Fruit fly (Drosophila melanogaster) whole organism, pupa: ENCODE results near the gene Sur-8.

Experiments
- CG10348 ChIP-seq: fragments of 200-800 bp; sonication (Bioruptor generic); IDR thresholded peaks from 2 replicates; pipeline ENCODE4 v1.3.6; 2022; ENCODE audit warnings: missing biosample characterization, missing genetic modification characterization
- CG12605 ChIP-seq: fragments of 200-800 bp; sonication (Bioruptor generic); IDR thresholded peaks from 2 replicates; pipeline ENCODE4 v1.3.6; 2022; ENCODE audit warnings: missing biosample characterization, missing genetic modification characterization
- CG14655 ChIP-seq: fragments of 200-800 bp; sonication (Bioruptor generic); optimal IDR thresholded peaks from 3 replicates; lab custom pipeline; 2017; ENCODE audit warnings: mild to moderate bottlenecking, missing biosample characterization, missing genetic modification reagents, missing genetic modification characterization
- CG15710 ChIP-seq: fragments of 200-800 bp; sonication (Bioruptor generic); optimal IDR thresholded peaks from 2 replicates; lab custom pipeline; 2018; ENCODE audit warnings: missing biosample characterization, mild to moderate bottlenecking, missing genetic modification characterization, moderate library complexity
- CG17806 ChIP-seq: fragments of 200-800 bp; sonication (Bioruptor generic); optimal IDR thresholded peaks from 2 replicates; lab custom pipeline; 2018; ENCODE audit warnings: missing biosample characterization, mild to moderate bottlenecking, missing genetic modification characterization, moderate library complexity
- CG32121 ChIP-seq: fragments of 200-800 bp; sonication (Bioruptor generic); IDR thresholded peaks from 2 replicates; pipeline ENCODE4 v1.3.6; 2022; ENCODE audit warnings: missing biosample characterization, missing genetic modification characterization
- CG8159 ChIP-seq: fragments of 200-800 bp; sonication (Bioruptor generic); optimal IDR thresholded peaks from 3 replicates; lab custom pipeline; 2018; ENCODE audit warnings: missing biosample characterization, mild to moderate bottlenecking, missing genetic modification characterization, moderate library complexity
- CG8301 ChIP-seq: fragments of 200-800 bp; sonication (Bioruptor generic); optimal IDR thresholded peaks from 2 replicates; lab custom pipeline; 2018; ENCODE audit warnings: missing biosample characterization, mild to moderate bottlenecking, missing genetic modification characterization
- D1 ChIP-seq: fragments of 200-800 bp; sonication (Bioruptor generic); optimal IDR thresholded peaks from 2 replicates; lab custom pipeline; 2018; ENCODE audit warnings: missing biosample characterization, mild to moderate bottlenecking, missing genetic modification characterization, moderate library complexity
- Ets98B ChIP-seq: fragments of 200-800 bp; sonication (Bioruptor generic); IDR thresholded peaks from 2 replicates; pipeline ENCODE4 v1.3.6; 2022; ENCODE audit warnings: missing biosample characterization, missing genetic modification characterization
- Pif1A ChIP-seq: fragments of 200-800 bp; sonication (Bioruptor generic); optimal IDR thresholded peaks from 3 replicates; lab custom pipeline; 2016; ENCODE audit warnings: missing biosample characterization, missing genetic modification characterization
- rn ChIP-seq: fragments of 200-800 bp; sonication (Bioruptor generic); IDR thresholded peaks from 2 replicates; pipeline ENCODE4 v1.3.6; 2022; ENCODE audit warnings: missing biosample characterization, missing genetic modification characterization

- TF ChIP-seq CG14655 (GFP tag; lab: Kevin White, UChicago) = peak; percentile 25
- no peak for TF ChIP-seq CG8159 (tag; lab: Kevin White, UChicago)
- TF ChIP-seq CG8301 = no peak
- no peak; the same call in 1 of the 2 replicates for TF ChIP-seq CG32121 (GFP tag; lab: Robert Waterston, UW)
- no peak for TF ChIP-seq CG17806 (tag; lab: Kevin White, UChicago)
- no peak for TF ChIP-seq D1 (tag; lab: Kevin White, UChicago)
- TF ChIP-seq Pif1A (GFP tag; lab: Kevin White, UChicago) = peak; percentile 7
- TF ChIP-seq Ets98B (GFP tag; lab: Robert Waterston, UW) = peak; percentile 41
- peak; percentile 40; the same call in 1 of the 2 replicates for TF ChIP-seq rn (GFP tag; lab: Robert Waterston, UW)
- no peak for TF ChIP-seq CG12605 (GFP tag; lab: Robert Waterston, UW)
- no peak for TF ChIP-seq CG10348 (GFP tag; lab: Robert Waterston, UW)
- TF ChIP-seq CG15710 (tag; lab: Kevin White, UChicago) = no peak
Measured at dm6 chr3R:17402434-17402833, at the start of gene Sur-8.
